Worm (Caenorhabditis elegans) whole organism, L4/young adult: ENCODE data around the gene C28A5.2.

ENCODE experiments used
- W03F9.2 ChIP-seq: fragments of 150-350 bp; optimal IDR thresholded peaks from 2 replicates; lab custom pipeline; 2014; ENCODE audit warnings: missing biosample characterization, missing genetic modification characterization
- dao-5 ChIP-seq: sonication (generic microtip); optimal IDR thresholded peaks from 2 replicates; lab custom pipeline; 2016; ENCODE audit warnings: missing genotype, missing genetic modification characterization, moderate library complexity, missing compliant biosample characterization
- him-1 ChIP-seq: sonication (generic microtip); optimal IDR thresholded peaks from 2 replicates; lab custom pipeline; 2016; ENCODE audit warnings: missing genotype, missing genetic modification reagents, missing genetic modification characterization, missing compliant biosample characterization

Gene C28A5.2

ce11 chrIII:4439493-4439983 lies at the start of gene C28A5.2:
Gene C28A5.2 (minus strand): TSS chrIII:4439543.
- TF ChIP-seq dao-5 (no peak), W03F9.2 (tag; lab: Kevin White, UChicago) (no peak), him-1 (tag; lab: Kevin White, UChicago) (no peak)

ce11 chrIII:4488892-4489409 lies 49.6 kb upstream of the C28A5.2 start, which contains the start of gene cpg-1:
Gene cpg-1 (plus strand): TSS chrIII:4489359.
- TF ChIP-seq dao-5: no peak
- no peak for TF ChIP-seq him-1 (tag; lab: Kevin White, UChicago)
- peak; percentile 30 for TF ChIP-seq W03F9.2 (tag; lab: Kevin White, UChicago)

ce11 chrIII:4487271-4487670 lies 47.9 kb upstream of the C28A5.2 start:
- TF ChIP-seq him-1 (tag; lab: Kevin White, UChicago) (no peak), W03F9.2 (tag; lab: Kevin White, UChicago) (no peak), dao-5 (no peak)

ce11 chrIII:4482986-4483385 lies 43.6 kb upstream of the C28A5.2 start:
- no peak for TF ChIP-seq W03F9.2 (tag; lab: Kevin White, UChicago)
- no peak for TF ChIP-seq dao-5
- TF ChIP-seq him-1 (tag; lab: Kevin White, UChicago): no peak

ce11 chrIII:4481787-4482186 lies 42.4 kb upstream of the C28A5.2 start:
- TF ChIP-seq him-1 (tag; lab: Kevin White, UChicago) (no peak), dao-5 (no peak), W03F9.2 (tag; lab: Kevin White, UChicago) (no peak)

- TF ChIP-seq him-1 (tag; lab: Kevin White, UChicago) (no peak), dao-5 (no peak), W03F9.2 (tag; lab: Kevin White, UChicago) (no peak)
These were observed 38.1 kb upstream of the C28A5.2 start, which contains the start of gene ins-17 for ce11 chrIII:4477472-4477871. Gene ins-17 (minus strand): TSS chrIII:4477572.

ce11 chrIII:4476806-4477205 lies 37.5 kb upstream of the C28A5.2 start:
- TF ChIP-seq dao-5 (no peak), W03F9.2 (tag; lab: Kevin White, UChicago) (no peak)

ce11 chrIII:4476313-4476712 lies 37.0 kb upstream of the C28A5.2 start:
- TF ChIP-seq dao-5 (no peak), W03F9.2 (tag; lab: Kevin White, UChicago) (no peak), him-1 (tag; lab: Kevin White, UChicago) (no peak)

ce11 chrIII:4475428-4475968 lies 36.2 kb upstream of the C28A5.2 start, which contains the start of gene rps-1:
Gene rps-1 (plus strand): TSS chrIII:4475918.
- peak; percentile 98 for TF ChIP-seq W03F9.2 (tag; lab: Kevin White, UChicago)
- TF ChIP-seq dao-5: no peak
- peak; percentile 96 for TF ChIP-seq him-1 (tag; lab: Kevin White, UChicago)

- TF ChIP-seq dao-5 (no peak), him-1 (tag; lab: Kevin White, UChicago) (no peak), W03F9.2 (tag; lab: Kevin White, UChicago) (no peak)
These were observed 35.6 kb upstream of the C28A5.2 start, which contains the start of gene ifet-1 for ce11 chrIII:4474908-4475307. Gene ifet-1 (minus strand): TSS chrIII:4475150.

- peak; percentile 38 for TF ChIP-seq W03F9.2 (tag; lab: Kevin White, UChicago)
- peak; percentile 50 for TF ChIP-seq dao-5
- peak; percentile 65 for TF ChIP-seq him-1 (tag; lab: Kevin White, UChicago)
These were observed 31.4 kb upstream of the C28A5.2 start for ce11 chrIII:4470793-4471192.

ce11 chrIII:4468812-4469211 lies 29.5 kb upstream of the C28A5.2 start, which contains the start of gene mstr-2:
Gene mstr-2 (plus strand): TSS chrIII:4469112.
- TF ChIP-seq dao-5 (no peak), W03F9.2 (tag; lab: Kevin White, UChicago) (no peak), him-1 (tag; lab: Kevin White, UChicago) (no peak)

- no peak for TF ChIP-seq dao-5
- TF ChIP-seq him-1 (tag; lab: Kevin White, UChicago): no peak
- TF ChIP-seq W03F9.2 (tag; lab: Kevin White, UChicago): no peak
These were observed 29.0 kb upstream of the C28A5.2 start for ce11 chrIII:4468390-4468789.

- no peak for TF ChIP-seq W03F9.2 (tag; lab: Kevin White, UChicago)
- no peak for TF ChIP-seq him-1 (tag; lab: Kevin White, UChicago)
- TF ChIP-seq dao-5: no peak
These were observed 27.9 kb upstream of the C28A5.2 start, which contains the start of gene ndg-4 for ce11 chrIII:4467277-4467676. Gene ndg-4 (minus strand): TSS chrIII:4467377.
